Worm (Caenorhabditis elegans) whole organism, L2 larva: ENCODE measurements around the gene C04F6.9.

Source experiments
- ZK546.5 ChIP-seq: sonication (generic microtip); optimal IDR thresholded peaks from 2 replicates; lab custom pipeline; 2017; ENCODE audit warnings: missing biosample characterization, missing genetic modification characterization
- alr-1 ChIP-seq: fragments of 150-350 bp; optimal IDR thresholded peaks from 2 replicates; lab custom pipeline; 2014; ENCODE audit warnings: missing biosample characterization, missing genetic modification characterization
- aly-2 ChIP-seq: fragments of 150-350 bp; optimal IDR thresholded peaks from 2 replicates; lab custom pipeline; 2014; ENCODE audit warnings: missing biosample characterization, missing genetic modification characterization
- elt-3 ChIP-seq: sonication (generic microtip); optimal IDR thresholded peaks from 2 replicates; lab custom pipeline; 2017; ENCODE audit warnings: missing biosample characterization, missing genetic modification characterization
- fos-1 ChIP-seq: fragments of 150-350 bp; optimal IDR thresholded peaks from 2 replicates; lab custom pipeline; 2014; ENCODE audit warnings: missing biosample characterization, missing genetic modification characterization
- lin-13 ChIP-seq: fragments of 150-350 bp; optimal IDR thresholded peaks from 2 replicates; lab custom pipeline; 2014; ENCODE audit warnings: missing biosample characterization, missing genetic modification reagents, missing genetic modification characterization
- lin-39 ChIP-seq: fragments of 150-350 bp; optimal IDR thresholded peaks from 2 replicates; lab custom pipeline; 2014; ENCODE audit warnings: missing biosample characterization, missing genetic modification reagents, missing genetic modification characterization
- mdl-1 ChIP-seq, 2 experiments: fragments of 150-350 bp in 1 of 2; sonication (generic microtip) in 1 of 2; optimal IDR thresholded peaks; 2 replicates each; lab custom pipeline; 2017; ENCODE audit warnings: missing biosample characterization in 2 of 2, missing genetic modification characterization in 2 of 2
- nhr-11 ChIP-seq: fragments of 150-350 bp; optimal IDR thresholded peaks from 2 replicates; lab custom pipeline; 2014; ENCODE audit warnings: missing biosample characterization, missing genetic modification characterization
- skn-1 ChIP-seq: sonication (generic microtip); optimal IDR thresholded peaks from 2 replicates; lab custom pipeline; 2017; ENCODE audit warnings: missing biosample characterization, missing genetic modification characterization
- unc-62 ChIP-seq: fragments of 150-350 bp; optimal IDR thresholded peaks from 2 replicates; lab custom pipeline; 2014; ENCODE audit warnings: missing biosample characterization, missing genetic modification reagents, missing genetic modification characterization
- zag-1 ChIP-seq: fragments of 150-350 bp; optimal IDR thresholded peaks from 2 replicates; lab custom pipeline; 2014; ENCODE audit warnings: missing biosample characterization, missing genetic modification characterization
- ztf-11 ChIP-seq: sonication (generic microtip); optimal IDR thresholded peaks from 2 replicates; lab custom pipeline; 2017; ENCODE audit warnings: missing biosample characterization, missing genetic modification characterization

DNA sequence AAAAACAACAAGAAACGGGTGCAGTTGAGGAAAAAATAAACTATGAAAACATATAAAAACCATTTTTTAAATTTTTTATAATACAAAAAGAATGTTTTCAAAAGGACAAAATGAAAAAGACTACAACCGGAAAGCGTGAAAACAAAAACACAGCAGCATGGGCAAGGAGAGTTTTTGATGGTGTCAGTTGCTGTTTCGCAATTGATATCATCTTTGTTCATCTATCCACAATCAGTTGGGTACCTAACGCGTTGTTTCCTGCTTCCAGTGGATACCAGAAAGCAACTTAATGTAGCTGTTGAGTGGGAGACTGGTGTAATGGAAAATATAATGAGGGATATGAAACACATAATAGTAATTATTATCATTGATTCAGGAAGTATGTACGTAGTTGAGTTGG lies 38.0 kb downstream of the C04F6.9 start:
- no peak for TF ChIP-seq mdl-1 (tag; optimal IDR thresholded peaks at IDR 0.05; lab: Kevin White, UChicago)
- TF ChIP-seq nhr-11 (tag; lab: Kevin White, UChicago), result no peak
- no peak for TF ChIP-seq zag-1 (tag; lab: Kevin White, UChicago)
- TF ChIP-seq aly-2 (tag; lab: Kevin White, UChicago), result no peak
- no peak for TF ChIP-seq unc-62 (GFP tag; lab: Kevin White, UChicago)
- TF ChIP-seq skn-1 (tag; lab: Kevin White, UChicago), result no peak
- no peak for TF ChIP-seq elt-3 (tag; lab: Kevin White, UChicago)
- TF ChIP-seq ZK546.5 (tag; lab: Kevin White, UChicago), result no peak
- TF ChIP-seq ztf-11 (tag; lab: Kevin White, UChicago), result no peak
- no peak for TF ChIP-seq fos-1 (tag; lab: Kevin White, UChicago)
- TF ChIP-seq lin-39 (tag; lab: Kevin White, UChicago), result no peak
- no peak for TF ChIP-seq alr-1 (tag; lab: Kevin White, UChicago)
- no peak for TF ChIP-seq lin-13
